Fruit fly (Drosophila melanogaster): Measurements from ENCODE around the gene AIF.

- no peak for TF ChIP-seq CG9609 (GFP tag; optimal IDR thresholded peaks at IDR 0.05)
- no peak for TF ChIP-seq prd (optimal IDR thresholded peaks at IDR 0.05)
- TF ChIP-seq prd (GFP tag; IDR thresholded peaks at IDR 0.05): no peak
- TF ChIP-seq Dbx (GFP tag; IDR thresholded peaks at IDR 0.05): no peak
- TF ChIP-seq Fer1 (GFP tag; optimal IDR thresholded peaks at IDR 0.05): no peak
- no peak for TF ChIP-seq croc (GFP tag; conservative IDR thresholded peaks at IDR 0.05)
- TF ChIP-seq ERR (GFP tag; optimal IDR thresholded peaks at IDR 0.05): no peak
- no peak for TF ChIP-seq zfh1 (GFP tag; IDR thresholded peaks at IDR 0.05)
- no peak for TF ChIP-seq CG10431 (GFP tag; optimal IDR thresholded peaks at IDR 0.05)
- TF ChIP-seq fd3F (GFP tag; optimal IDR thresholded peaks at IDR 0.05): no peak
- TF ChIP-seq NFAT (GFP tag; IDR thresholded peaks at IDR 0.05): no peak
- TF ChIP-seq Xbp1 (GFP tag; optimal IDR thresholded peaks at IDR 0.05): no peak
- TF ChIP-seq odd (GFP tag; optimal IDR thresholded peaks at IDR 0.05): no peak
These were observed 3.9 kb downstream of the AIF start, which contains the start of gene CG15382 for dm6 chr2L:2155453-2155852.
